Worm (Caenorhabditis elegans) whole organism, L2 larva: Measurements from ENCODE around the gene rod-1.

Experiments used
- F13H6.1 ChIP-seq: sonication (generic microtip); optimal IDR thresholded peaks from 2 replicates; lab custom pipeline; 2016; ENCODE audit warnings: missing genetic modification characterization, missing compliant biosample characterization
- R02D3.7 ChIP-seq: fragments of 150-350 bp; optimal IDR thresholded peaks from 2 replicates; lab custom pipeline; 2014; ENCODE audit warnings: missing biosample characterization, missing genetic modification characterization
- Y55F3AM.14 ChIP-seq: fragments of 200-800 bp; sonication (Bioruptor generic); optimal IDR thresholded peaks from 2 replicates; lab custom pipeline; 2018; ENCODE audit warnings: mild to moderate bottlenecking, missing genetic modification characterization, missing compliant biosample characterization
- ama-1 ChIP-seq: fragments of 150-350 bp; optimal IDR thresholded peaks from 2 replicates; lab custom pipeline; 2018; ENCODE audit warnings: inconsistent platforms
- blmp-1 ChIP-seq: sonication (generic microtip); optimal IDR thresholded peaks from 2 replicates; lab custom pipeline; 2017; ENCODE audit warnings: missing genetic modification characterization, mild to moderate bottlenecking, missing compliant biosample characterization, antibody characterized with exemption, moderate library complexity; ENCODE audit not compliant: insufficient read depth
- ceh-16 ChIP-seq: fragments of 150-350 bp; optimal IDR thresholded peaks from 2 replicates; lab custom pipeline; 2014; ENCODE audit warnings: missing biosample characterization, missing genetic modification characterization
- ceh-82 ChIP-seq: fragments of 150-350 bp; optimal IDR thresholded peaks from 2 replicates; lab custom pipeline; 2014; ENCODE audit warnings: missing biosample characterization, missing genetic modification characterization
- dmd-4 ChIP-seq: sonication (generic microtip); optimal IDR thresholded peaks from 2 replicates; lab custom pipeline; 2017; ENCODE audit warnings: missing biosample characterization, missing genetic modification characterization
- elt-1 ChIP-seq: fragments of 150-350 bp; optimal IDR thresholded peaks from 2 replicates; lab custom pipeline; 2014; ENCODE audit warnings: missing biosample characterization, missing genetic modification characterization
- fos-1 ChIP-seq: fragments of 150-350 bp; optimal IDR thresholded peaks from 2 replicates; lab custom pipeline; 2014; ENCODE audit warnings: missing biosample characterization, missing genetic modification characterization
- lin-13 ChIP-seq: fragments of 150-350 bp; optimal IDR thresholded peaks from 2 replicates; lab custom pipeline; 2014; ENCODE audit warnings: missing biosample characterization, missing genetic modification reagents, missing genetic modification characterization
- lsy-2 ChIP-seq, 2 experiments: fragments of 150-350 bp in 1 of 2; sonication (generic microtip) in 1 of 2; optimal IDR thresholded peaks; 2 replicates each; lab custom pipeline; 2014 to 2017; ENCODE audit warnings: missing biosample characterization in 2 of 2, missing genetic modification characterization in 2 of 2
- mab-5 ChIP-seq: fragments of 150-350 bp; optimal IDR thresholded peaks from 2 replicates; lab custom pipeline; 2014; ENCODE audit warnings: missing biosample characterization, missing genetic modification characterization
- mbf-1 ChIP-seq: sonication (generic microtip); optimal IDR thresholded peaks from 2 replicates; lab custom pipeline; 2017; ENCODE audit warnings: missing biosample characterization, missing genetic modification characterization
- mdl-1 ChIP-seq, 2 experiments: fragments of 150-350 bp in 1 of 2; sonication (generic microtip) in 1 of 2; optimal IDR thresholded peaks; 2 replicates each; lab custom pipeline; 2017; ENCODE audit warnings: missing biosample characterization in 2 of 2, missing genetic modification characterization in 2 of 2
- nhr-129 ChIP-seq: fragments of 150-350 bp; optimal IDR thresholded peaks from 2 replicates; lab custom pipeline; 2014; ENCODE audit warnings: missing biosample characterization, missing genetic modification characterization
- nhr-25 ChIP-seq: fragments of 150-350 bp; sonication (generic microtip); optimal IDR thresholded peaks from 3 replicates; lab custom pipeline; 2014; ENCODE audit warnings: missing biosample characterization, missing genetic modification characterization
- skn-1 ChIP-seq: sonication (generic microtip); optimal IDR thresholded peaks from 2 replicates; lab custom pipeline; 2017; ENCODE audit warnings: missing biosample characterization, missing genetic modification characterization
- sma-9 ChIP-seq, 2 experiments: fragments of 150-350 bp in 1 of 2; sonication (generic microtip) in 1 of 2; optimal IDR thresholded peaks; 2 replicates each; lab custom pipeline; 2014 to 2016; ENCODE audit warnings: missing genetic modification characterization in 2 of 2, mild to moderate bottlenecking in 1 of 2, missing biosample characterization in 1 of 2, missing compliant biosample characterization in 1 of 2, missing genetic modification reagents in 1 of 2, moderate library complexity in 1 of 2
- unc-39 ChIP-seq: fragments of 150-350 bp; optimal IDR thresholded peaks from 2 replicates; lab custom pipeline; 2014; ENCODE audit warnings: missing biosample characterization, missing genetic modification characterization
- unc-55 ChIP-seq: fragments of 150-350 bp; sonication (generic microtip); optimal IDR thresholded peaks from 3 replicates; lab custom pipeline; 2014; ENCODE audit warnings: missing biosample characterization, missing genetic modification reagents, missing genetic modification characterization
- unc-62 ChIP-seq: fragments of 150-350 bp; optimal IDR thresholded peaks from 2 replicates; lab custom pipeline; 2014; ENCODE audit warnings: missing biosample characterization, missing genetic modification reagents, missing genetic modification characterization
- zag-1 ChIP-seq: fragments of 150-350 bp; optimal IDR thresholded peaks from 2 replicates; lab custom pipeline; 2014; ENCODE audit warnings: missing biosample characterization, missing genetic modification characterization
- ztf-1 ChIP-seq: fragments of 200-800 bp; sonication (Bioruptor generic); conservative IDR thresholded peaks from 2 replicates; pipeline ENCODE4 v1.3.6; 2022; ENCODE audit warnings: missing genetic modification characterization, missing compliant biosample characterization

Gene rod-1

ce11 chrIV:7478134-7478533 lies at the start of gene rod-1:
rod-1 (plus strand) TSS chrIV:7478452.
- TF ChIP-seq unc-39 (tag; lab: Kevin White, UChicago) (no peak), dmd-4 (no peak), unc-55 (GFP tag; lab: Kevin White, UChicago) (peak; percentile 46), ztf-1 (GFP tag; lab: Robert Waterston, UW) (no peak)

ce11 chrIV:7428998-7429397 lies 49.3 kb upstream of the rod-1 start:
- TF ChIP-seq sma-9 (GFP tag; optimal IDR thresholded peaks at IDR 0.05; lab: Kevin White, UChicago) (peak; percentile 40), sma-9 (tag; optimal IDR thresholded peaks at IDR 0.05; lab: Kevin White, UChicago) (no peak), F13H6.1 (tag; lab: Kevin White, UChicago) (peak; percentile 37), mab-5 (tag; lab: Kevin White, UChicago) (peak; percentile 27), unc-62 (GFP tag; lab: Kevin White, UChicago) (no peak), nhr-129 (tag; lab: Kevin White, UChicago) (peak; percentile 32)
- TF ChIP-seq, all 48 proteins: peak for 4

ce11 chrIV:7433858-7434257 lies 44.4 kb upstream of the rod-1 start, which contains the start of gene B0496.11:
B0496.11 (minus strand) TSS chrIV:7433958.
- TF ChIP-seq mab-5 (tag; lab: Kevin White, UChicago) = no peak
- no peak for TF ChIP-seq sma-9 (GFP tag; optimal IDR thresholded peaks at IDR 0.05; lab: Kevin White, UChicago)
- no peak for TF ChIP-seq sma-9 (tag; optimal IDR thresholded peaks at IDR 0.05; lab: Kevin White, UChicago)
- TF ChIP-seq elt-1 (tag; lab: Kevin White, UChicago) = no peak
- no peak for TF ChIP-seq nhr-25 (tag; lab: Kevin White, UChicago)
- no peak for TF ChIP-seq Y55F3AM.14
- no peak for TF ChIP-seq zag-1
- TF ChIP-seq unc-62 (GFP tag; lab: Kevin White, UChicago) = no peak
- no peak for TF ChIP-seq lin-13 (GFP tag; lab: Kevin White, UChicago)
- TF ChIP-seq dmd-4 = no peak
- no peak for TF ChIP-seq ceh-82 (tag; lab: Kevin White, UChicago)
- no peak for TF ChIP-seq ceh-16 (tag; lab: Kevin White, UChicago)
- no peak for TF ChIP-seq unc-39 (tag; lab: Kevin White, UChicago)
- no peak for TF ChIP-seq mbf-1
- TF ChIP-seq blmp-1 (tag; lab: Kevin White, UChicago) = no peak

- TF ChIP-seq blmp-1 (tag; lab: Kevin White, UChicago) = no peak
Measured at ce11 chrIV:7439377-7439776, 38.9 kb upstream of the rod-1 start.

ce11 chrIV:7440238-7440637 lies 38.0 kb upstream of the rod-1 start:
- TF ChIP-seq lsy-2 (tag; optimal IDR thresholded peaks at IDR 0.05; lab: Kevin White, UChicago) = no peak
- peak; percentile 80 for TF ChIP-seq blmp-1 (tag; lab: Kevin White, UChicago)

ce11 chrIV:7445236-7445635 lies 33.0 kb upstream of the rod-1 start, which contains the start of gene valv-1:
valv-1 (minus strand) TSS chrIV:7445336.
- TF ChIP-seq fos-1 (tag; lab: Kevin White, UChicago) = peak; percentile 28
- TF ChIP-seq skn-1 (tag; lab: Kevin White, UChicago) = no peak

ce11 chrIV:7445995-7446394 lies 32.3 kb upstream of the rod-1 start, which contains the start of gene B0496.1:
B0496.1 (plus strand) TSS chrIV:7446295.
- TF ChIP-seq dmd-4 (no peak), nhr-25 (tag; lab: Kevin White, UChicago) (no peak), R02D3.7 (tag; lab: Kevin White, UChicago) (no peak), ama-1 (lab: Kevin White, UChicago) (no peak), mbf-1 (no peak)

- TF ChIP-seq mdl-1 (tag; optimal IDR thresholded peaks at IDR 0.05; lab: Kevin White, UChicago) (no peak), lin-13 (GFP tag; lab: Kevin White, UChicago) (no peak)
Measured at ce11 chrIV:7447556-7447955, 30.7 kb upstream of the rod-1 start, which contains the start of gene B0496.2. B0496.2 (plus strand) TSS chrIV:7447856.
